Worm (Caenorhabditis elegans): ENCODE results near the gene C16C8.11.
A peak's percentile ranks its signal among the peaks of the same experiment; 100 is the strongest.

The C16C8.11 gene

ce11 chrII:3429400-3429799, 24.1 kb upstream of the C16C8.11 start, which contains the start of gene C16C8.18:
TSS of gene C16C8.18 (plus strand) at chrII:3429700.
- TF ChIP-seq nhr-237 (tag; optimal IDR thresholded peaks at IDR 0.05) (no peak), lin-15B (tag; optimal IDR thresholded peaks at IDR 0.05) (no peak), ama-1 (optimal IDR thresholded peaks at IDR 0.05) (no peak), nhr-76 (tag; optimal IDR thresholded peaks at IDR 0.05) (no peak), nhr-23 (tag; optimal IDR thresholded peaks at IDR 0.05) (no peak), elt-3 (tag; optimal IDR thresholded peaks at IDR 0.05) (no peak), ztf-4 (tag; optimal IDR thresholded peaks at IDR 0.05) (no peak), lin-39 (tag; optimal IDR thresholded peaks at IDR 0.05) (no peak), fos-1 (tag; optimal IDR thresholded peaks at IDR 0.05) (no peak), ceh-16 (tag; optimal IDR thresholded peaks at IDR 0.05) (no peak), tbx-2 (tag; optimal IDR thresholded peaks at IDR 0.05) (no peak), skn-1 (tag; optimal IDR thresholded peaks at IDR 0.05) (no peak), aly-2 (tag; optimal IDR thresholded peaks at IDR 0.05) (no peak)

DNA sequence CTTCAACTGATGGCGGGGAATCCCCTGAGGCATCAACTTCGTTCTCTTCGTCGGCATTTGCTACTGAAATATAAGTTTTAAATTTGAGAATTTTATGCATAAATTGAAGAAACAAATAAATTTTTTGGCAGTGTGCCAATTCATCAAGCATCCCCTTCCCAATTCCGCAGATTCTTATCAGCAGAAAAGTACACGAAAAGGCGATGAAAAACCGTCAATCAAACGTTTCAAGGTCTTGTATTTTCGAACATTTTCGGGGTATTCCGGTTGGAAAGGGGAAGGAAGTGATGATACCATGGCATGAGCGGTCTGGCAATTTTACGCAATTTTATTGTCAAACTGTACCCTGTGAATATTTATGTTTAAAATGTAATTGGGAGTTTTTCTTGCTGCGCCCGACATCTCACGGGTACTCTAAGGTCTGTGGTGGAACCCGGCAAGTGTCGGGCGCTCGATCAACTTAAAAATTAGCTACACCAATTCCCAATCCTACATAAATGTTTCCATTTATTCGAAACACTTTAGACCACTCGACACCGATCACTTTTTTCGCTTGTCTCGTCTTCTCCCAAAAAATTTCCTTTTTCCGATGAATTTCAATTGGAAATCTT, 18.5 kb upstream of the C16C8.11 start:
- TF ChIP-seq jun-1 (tag; optimal IDR thresholded peaks at IDR 0.05) (no peak), ama-1 (optimal IDR thresholded peaks at IDR 0.05) (peak; percentile 19), ceh-28 (tag; optimal IDR thresholded peaks at IDR 0.05) (no peak), skn-1 (tag; optimal IDR thresholded peaks at IDR 0.05) (no peak), unc-62 (GFP tag; optimal IDR thresholded peaks at IDR 0.05) (peak; percentile 43), lin-15B (tag; optimal IDR thresholded peaks at IDR 0.05) (no peak), snpc-4 (tag; optimal IDR thresholded peaks at IDR 0.05) (peak; percentile 78), lin-39 (tag; optimal IDR thresholded peaks at IDR 0.05) (no peak), nhr-237 (tag; optimal IDR thresholded peaks at IDR 0.05) (no peak), elt-1 (tag; optimal IDR thresholded peaks at IDR 0.05) (peak; percentile 77), daf-12 (tag; optimal IDR thresholded peaks at IDR 0.05) (no peak), nhr-28 (tag; optimal IDR thresholded peaks at IDR 0.05) (no peak), elt-3 (tag; optimal IDR thresholded peaks at IDR 0.05) (no peak), tbx-2 (tag; optimal IDR thresholded peaks at IDR 0.05) (no peak), nfya-1 (tag; optimal IDR thresholded peaks at IDR 0.05; ENCODE audit: insufficient read depth) (no peak), ceh-9 (tag; optimal IDR thresholded peaks at IDR 0.05) (no peak), ZK546.5 (tag; optimal IDR thresholded peaks at IDR 0.05) (no peak), sea-2 (GFP tag; optimal IDR thresholded peaks at IDR 0.05) (no peak), ceh-16 (tag; optimal IDR thresholded peaks at IDR 0.05) (no peak), nhr-67 (tag; optimal IDR thresholded peaks at IDR 0.05) (no peak), zag-1 (tag; optimal IDR thresholded peaks at IDR 0.05) (no peak), nhr-43 (tag; optimal IDR thresholded peaks at IDR 0.05; ENCODE audit: poor library complexity, severe bottlenecking) (peak; percentile 43), lsy-12 (tag; optimal IDR thresholded peaks at IDR 0.05) (no peak), ceh-82 (tag; optimal IDR thresholded peaks at IDR 0.05) (no peak), hmg-11 (tag; optimal IDR thresholded peaks at IDR 0.05) (no peak), egl-5 (tag; optimal IDR thresholded peaks at IDR 0.05) (no peak), fkh-2 (tag; optimal IDR thresholded peaks at IDR 0.05) (no peak), R02D3.7 (tag; optimal IDR thresholded peaks at IDR 0.05) (no peak), elt-2 (tag; optimal IDR thresholded peaks at IDR 0.05) (no peak), pha-4 (tag; optimal IDR thresholded peaks at IDR 0.05) (no peak), nhr-12 (tag; optimal IDR thresholded peaks at IDR 0.05) (no peak), nhr-25 (tag; optimal IDR thresholded peaks at IDR 0.05) (peak; percentile 56), nhr-77 (tag; optimal IDR thresholded peaks at IDR 0.05) (no peak)

- TF ChIP-seq nfya-1 (tag; optimal IDR thresholded peaks at IDR 0.05; ENCODE audit: insufficient read depth) (no peak), lin-15B (tag; optimal IDR thresholded peaks at IDR 0.05) (no peak), ama-1 (optimal IDR thresholded peaks at IDR 0.05) (no peak), nhr-12 (tag; optimal IDR thresholded peaks at IDR 0.05) (no peak), fkh-2 (tag; optimal IDR thresholded peaks at IDR 0.05) (no peak), nhr-43 (tag; optimal IDR thresholded peaks at IDR 0.05; ENCODE audit: poor library complexity, severe bottlenecking) (no peak), egl-5 (tag; optimal IDR thresholded peaks at IDR 0.05) (no peak), hmg-11 (tag; optimal IDR thresholded peaks at IDR 0.05) (no peak), elt-3 (tag; optimal IDR thresholded peaks at IDR 0.05) (no peak), skn-1 (tag; optimal IDR thresholded peaks at IDR 0.05) (no peak), eor-1 (tag; optimal IDR thresholded peaks at IDR 0.05) (no peak), lsy-12 (tag; optimal IDR thresholded peaks at IDR 0.05) (no peak), lin-39 (tag; optimal IDR thresholded peaks at IDR 0.05) (no peak)
Observed at ce11 chrII:3436412-3436811, 17.1 kb upstream of the C16C8.11 start, which contains the start of gene skpo-2. TSS of gene skpo-2 (minus strand) at chrII:3436512.
